Fruit fly (Drosophila melanogaster) whole organism, prepupa: ENCODE data around the gene Rpp21.
A peak's percentile ranks its signal among the peaks of the same experiment; 100 is the strongest.

ENCODE experiments used
- CG3032 ChIP-seq: fragments of 200-800 bp; optimal IDR thresholded peaks from 2 replicates; lab custom pipeline; 2019; ENCODE audit warnings: missing biosample characterization, mild to moderate bottlenecking, missing genetic modification characterization, moderate library complexity
- Eip75B ChIP-seq: fragments of 200-800 bp; sonication (Bioruptor generic); optimal IDR thresholded peaks from 3 replicates; lab custom pipeline; 2016; ENCODE audit warnings: missing biosample characterization, missing genetic modification characterization
- fd59A ChIP-seq: fragments of 200-800 bp; sonication (Bioruptor generic); optimal IDR thresholded peaks from 2 replicates; lab custom pipeline; 2017; ENCODE audit warnings: missing biosample characterization, mild to moderate bottlenecking, missing genetic modification characterization, missing genetic modification reagents
- lz ChIP-seq: fragments of 200-800 bp; sonication (Bioruptor generic); optimal IDR thresholded peaks from 3 replicates; lab custom pipeline; 2016; ENCODE audit warnings: missing biosample characterization, missing genetic modification characterization

DNA sequence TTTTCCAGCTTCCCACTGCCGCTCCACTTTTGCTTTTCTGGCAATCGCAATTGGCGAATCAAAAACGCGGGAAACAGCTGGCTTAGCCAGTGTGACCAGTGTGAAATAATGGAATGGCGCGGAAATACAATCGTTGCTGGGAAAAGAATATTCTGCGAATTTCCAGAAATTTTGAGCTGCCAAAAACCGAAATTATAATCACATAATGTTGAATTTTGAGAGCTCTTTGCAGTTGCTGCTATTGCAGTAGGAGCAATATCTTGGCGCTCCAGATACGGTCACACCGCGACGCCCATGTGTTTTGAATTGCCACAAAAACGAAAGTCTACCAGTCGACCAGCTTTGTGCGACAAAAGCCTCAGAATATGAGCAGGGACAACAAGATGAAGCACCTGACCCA, at the start of gene Rpp21, which contains the start of gene Cdc45:
- TF ChIP-seq Eip75B (GFP tag; lab: Kevin White, UChicago): no peak
- peak; percentile 6 for TF ChIP-seq CG3032 (tag; lab: Kevin White, UChicago)
- TF ChIP-seq fd59A (GFP tag; lab: Kevin White, UChicago): no peak
- no peak for TF ChIP-seq lz
